Worm (Caenorhabditis elegans): ENCODE measurements around the gene C47G2.3.

The C47G2.3 gene

ce11 chrII:11238869-11239647, 50.9 kb downstream of the C47G2.3 start, which contains the start of the genes rpn-9 and T06D8.9 (continued):
- TF ChIP-seq ceh-40 (GFP tag; IDR thresholded peaks at IDR 0.05): no peak
- no peak for TF ChIP-seq ccch-3 (GFP tag; optimal IDR thresholded peaks at IDR 0.05)
- TF ChIP-seq F57C9.4 (tag; optimal IDR thresholded peaks at IDR 0.05): no peak
- TF ChIP-seq tbx-9 (tag; optimal IDR thresholded peaks at IDR 0.05; ENCODE audit: borderline replicate concordance): no peak
- peak; percentile 52 for TF ChIP-seq athp-1 (tag; optimal IDR thresholded peaks at IDR 0.05)
- TF ChIP-seq nhr-80 (tag; optimal IDR thresholded peaks at IDR 0.05): peak; percentile 64
- no peak for TF ChIP-seq lsy-27 (tag; optimal IDR thresholded peaks at IDR 0.05; ENCODE audit: borderline replicate concordance, insufficient read depth)
- peak; percentile 90 for TF ChIP-seq lsl-1 (GFP tag; optimal IDR thresholded peaks at IDR 0.05)
- peak; percentile 54 for TF ChIP-seq ceh-27 (GFP tag; optimal IDR thresholded peaks at IDR 0.05)
- no peak for TF ChIP-seq aptf-3 (GFP tag; IDR thresholded peaks at IDR 0.05)
- TF ChIP-seq ztf-18 (tag; optimal IDR thresholded peaks at IDR 0.05): peak; percentile 77
- TF ChIP-seq repo-1 (tag; optimal IDR thresholded peaks at IDR 0.05): no peak
- TF ChIP-seq egrh-3 (GFP tag; IDR thresholded peaks at IDR 0.05): no peak
- TF ChIP-seq lin-40 (tag; optimal IDR thresholded peaks at IDR 0.05): no peak
- TF ChIP-seq unc-130 (GFP tag; optimal IDR thresholded peaks at IDR 0.05): peak; percentile 70
- no peak for TF ChIP-seq akir-1 (GFP tag; optimal IDR thresholded peaks at IDR 0.05)
- peak; percentile 90 for TF ChIP-seq madf-6 (GFP tag; IDR thresholded peaks at IDR 0.05)
- no peak for TF ChIP-seq aptf-2 (GFP tag; conservative IDR thresholded peaks at IDR 0.05)
- TF ChIP-seq ama-1 (optimal IDR thresholded peaks at IDR 0.05): no peak
- no peak for TF ChIP-seq ama-1 (GFP tag; optimal IDR thresholded peaks at IDR 0.05)
- TF ChIP-seq B0261.1 (tag; optimal IDR thresholded peaks at IDR 0.05): no peak
- TF ChIP-seq mcd-1 (GFP tag; IDR thresholded peaks at IDR 0.05): peak; percentile 94
- peak; percentile 66 for TF ChIP-seq dpl-1 (GFP tag; optimal IDR thresholded peaks at IDR 0.05)
- TF ChIP-seq chd-7 (tag; optimal IDR thresholded peaks at IDR 0.05): no peak
- no peak for TF ChIP-seq Y53F4B.3 (GFP tag; IDR thresholded peaks at IDR 0.05)
- TF ChIP-seq F23B12.7 (tag; optimal IDR thresholded peaks at IDR 0.05; ENCODE audit: insufficient read depth): peak; percentile 90
- TF ChIP-seq fkh-3 (tag; optimal IDR thresholded peaks at IDR 0.05): no peak
- TF ChIP-seq cebp-2 (GFP tag; IDR thresholded peaks at IDR 0.05): no peak
- TF ChIP-seq hlh-12 (tag; optimal IDR thresholded peaks at IDR 0.05): no peak
- TF ChIP-seq T07F8.4 (tag; optimal IDR thresholded peaks at IDR 0.05): no peak
- no peak for TF ChIP-seq mes-4 (tag; optimal IDR thresholded peaks at IDR 0.05)
- no peak for TF ChIP-seq rpc-1 (optimal IDR thresholded peaks at IDR 0.05)
- TF ChIP-seq rpc-1 (tag; optimal IDR thresholded peaks at IDR 0.05): no peak
- no peak for TF ChIP-seq F10E7.11 (tag; optimal IDR thresholded peaks at IDR 0.05)
- peak; percentile 82 for TF ChIP-seq attf-3 (GFP tag; conservative IDR thresholded peaks at IDR 0.05)
- TF ChIP-seq ztf-28 (GFP tag; IDR thresholded peaks at IDR 0.05): no peak
- no peak for TF ChIP-seq lag-1 (GFP tag; IDR thresholded peaks at IDR 0.05)
- TF ChIP-seq let-607 (tag; optimal IDR thresholded peaks at IDR 0.05): no peak
- no peak for TF ChIP-seq nfya-1 (tag; optimal IDR thresholded peaks at IDR 0.05; ENCODE audit: borderline replicate concordance, insufficient read depth)
- no peak for TF ChIP-seq ztf-3 (GFP tag; optimal IDR thresholded peaks at IDR 0.05)
- peak; percentile 83 for TF ChIP-seq snpc-1.1 (tag; optimal IDR thresholded peaks at IDR 0.05; ENCODE audit: insufficient read depth)
- no peak; the same call in 1 of the 2 replicates for TF ChIP-seq cebp-1 (GFP tag; IDR thresholded peaks at IDR 0.05)
- peak; percentile 64 for TF ChIP-seq cebp-1 (tag; optimal IDR thresholded peaks at IDR 0.05)
- no peak for TF ChIP-seq egl-44 (GFP tag; IDR thresholded peaks at IDR 0.05)
- no peak; the same call in 1 of the 2 replicates for TF ChIP-seq Y53G8AR.9 (GFP tag; conservative IDR thresholded peaks at IDR 0.05)
- peak; percentile 78 for TF ChIP-seq hsf-1 (GFP tag; IDR thresholded peaks at IDR 0.05)
- no peak for TF ChIP-seq die-1 (tag; optimal IDR thresholded peaks at IDR 0.05)
- TF ChIP-seq nhr-27 (tag; optimal IDR thresholded peaks at IDR 0.05): no peak

All from whole organism, young adult.